Worm (Caenorhabditis elegans) whole organism, late embryonic: ENCODE data around the gene T20D4.3.

Experiments
- K02D7.2 ChIP-seq: sonication (generic microtip); optimal IDR thresholded peaks from 2 replicates; lab custom pipeline; 2017; ENCODE audit warnings: mild to moderate bottlenecking, missing genetic modification characterization, missing compliant biosample characterization
- K09A11.1 ChIP-seq: sonication (generic microtip); optimal IDR thresholded peaks from 2 replicates; lab custom pipeline; 2017; ENCODE audit warnings: antibody characterized with exemption, mild to moderate bottlenecking, missing genetic modification characterization, missing compliant biosample characterization; ENCODE audit not compliant: insufficient read depth
- Y22D7AL.16 ChIP-seq: sonication (generic microtip); optimal IDR thresholded peaks from 2 replicates; lab custom pipeline; 2016; ENCODE audit warnings: missing genetic modification characterization, missing compliant biosample characterization
- ama-1 ChIP-seq: fragments of 150-350 bp; optimal IDR thresholded peaks from 2 replicates; lab custom pipeline; 2014
- ceh-14 ChIP-seq: sonication (generic microtip); optimal IDR thresholded peaks from 2 replicates; lab custom pipeline; 2016; ENCODE audit warnings: missing genotype, missing genetic modification characterization, missing compliant biosample characterization
- ceh-18 ChIP-seq: sonication (generic microtip); optimal IDR thresholded peaks from 2 replicates; lab custom pipeline; 2016; ENCODE audit warnings: missing genetic modification characterization, missing compliant biosample characterization
- ceh-24 ChIP-seq: sonication (generic microtip); optimal IDR thresholded peaks from 2 replicates; lab custom pipeline; 2016; ENCODE audit warnings: mild to moderate bottlenecking, missing genetic modification characterization, missing compliant biosample characterization
- ceh-31 ChIP-seq: sonication (generic microtip); optimal IDR thresholded peaks from 2 replicates; lab custom pipeline; 2016; ENCODE audit warnings: missing genetic modification characterization, missing compliant biosample characterization
- ceh-34 ChIP-seq: sonication (generic microtip); optimal IDR thresholded peaks from 2 replicates; lab custom pipeline; 2016; ENCODE audit warnings: mild to moderate bottlenecking, missing genetic modification characterization, missing compliant biosample characterization
- ceh-45 ChIP-seq: fragments of 200-800 bp; sonication (Bioruptor generic); IDR thresholded peaks from 2 replicates; pipeline ENCODE4 v1.3.6; 2022; ENCODE audit warnings: missing genetic modification reagents, missing genetic modification characterization, missing compliant biosample characterization
- ceh-48 ChIP-seq: sonication (generic microtip); optimal IDR thresholded peaks from 2 replicates; lab custom pipeline; 2016; ENCODE audit warnings: missing genetic modification characterization, inconsistent platforms, missing compliant biosample characterization
- ceh-6 ChIP-seq: fragments of 200-800 bp; sonication (Bioruptor generic); optimal IDR thresholded peaks from 2 replicates; lab custom pipeline; 2018; ENCODE audit warnings: mild to moderate bottlenecking, missing genetic modification characterization, missing compliant biosample characterization
- ceh-9 ChIP-seq: sonication (generic microtip); optimal IDR thresholded peaks from 2 replicates; lab custom pipeline; 2016; ENCODE audit warnings: mild to moderate bottlenecking, missing genetic modification characterization, inconsistent platforms, missing compliant biosample characterization
- che-1 ChIP-seq: sonication (generic microtip); optimal IDR thresholded peaks from 2 replicates; lab custom pipeline; 2016; ENCODE audit warnings: mild to moderate bottlenecking, missing genetic modification characterization, missing compliant biosample characterization
- dve-1 ChIP-seq: sonication (generic microtip); optimal IDR thresholded peaks from 2 replicates; lab custom pipeline; 2017; ENCODE audit warnings: antibody characterized with exemption, mild to moderate bottlenecking, missing genetic modification characterization, missing compliant biosample characterization
- ets-4 ChIP-seq: sonication (generic microtip); optimal IDR thresholded peaks from 2 replicates; lab custom pipeline; 2016; ENCODE audit warnings: missing genetic modification characterization, missing compliant biosample characterization
- fax-1 ChIP-seq: sonication (generic microtip); optimal IDR thresholded peaks from 2 replicates; lab custom pipeline; 2016; ENCODE audit warnings: missing genotype, missing genetic modification characterization, missing compliant biosample characterization
- hlh-13 ChIP-seq: fragments of 200-800 bp; sonication (Bioruptor generic); optimal IDR thresholded peaks from 2 replicates; lab custom pipeline; 2018; ENCODE audit warnings: mild to moderate bottlenecking, missing genetic modification characterization, missing compliant biosample characterization
- hlh-15 ChIP-seq: sonication (generic microtip); optimal IDR thresholded peaks from 2 replicates; lab custom pipeline; 2016; ENCODE audit warnings: missing genetic modification characterization, missing compliant biosample characterization
- hlh-30 ChIP-seq: sonication (generic microtip); optimal IDR thresholded peaks from 2 replicates; lab custom pipeline; 2017; ENCODE audit warnings: antibody characterized with exemption, missing genetic modification characterization, missing compliant biosample characterization; ENCODE audit not compliant: insufficient read depth
- lim-6 ChIP-seq: sonication (generic microtip); optimal IDR thresholded peaks from 2 replicates; lab custom pipeline; 2016; ENCODE audit warnings: missing genetic modification characterization, missing compliant biosample characterization
- nfya-1 ChIP-seq: sonication (generic microtip); optimal IDR thresholded peaks from 2 replicates; lab custom pipeline; 2017; ENCODE audit warnings: missing genetic modification characterization, mild to moderate bottlenecking, missing compliant biosample characterization, antibody characterized with exemption, moderate library complexity
- nhr-11 ChIP-seq: fragments of 150-350 bp; optimal IDR thresholded peaks from 2 replicates; lab custom pipeline; 2014; ENCODE audit warnings: missing biosample characterization, missing genetic modification characterization
- npax-4 ChIP-seq: sonication (generic microtip); optimal IDR thresholded peaks from 2 replicates; lab custom pipeline; 2016; ENCODE audit warnings: missing genetic modification characterization, missing compliant biosample characterization
- odd-2 ChIP-seq: sonication (generic microtip); optimal IDR thresholded peaks from 2 replicates; lab custom pipeline; 2017; ENCODE audit warnings: antibody characterized with exemption, mild to moderate bottlenecking, missing genetic modification characterization, missing compliant biosample characterization
- pat-9 ChIP-seq: fragments of 200-800 bp; sonication (Bioruptor generic); optimal IDR thresholded peaks from 2 replicates; lab custom pipeline; 2018; ENCODE audit warnings: mild to moderate bottlenecking, missing genetic modification characterization, moderate library complexity, missing compliant biosample characterization
- rnt-1 ChIP-seq: sonication (generic microtip); optimal IDR thresholded peaks from 2 replicates; lab custom pipeline; 2016; ENCODE audit warnings: missing genetic modification characterization, missing compliant biosample characterization
- sox-4 ChIP-seq: sonication (generic microtip); optimal IDR thresholded peaks from 2 replicates; lab custom pipeline; 2017; ENCODE audit warnings: mild to moderate bottlenecking, missing genetic modification characterization, inconsistent platforms, missing compliant biosample characterization
- tbx-2 ChIP-seq: sonication (generic microtip); optimal IDR thresholded peaks from 2 replicates; lab custom pipeline; 2016; ENCODE audit warnings: missing genetic modification characterization, missing compliant biosample characterization
- ttx-3 ChIP-seq: sonication (generic microtip); optimal IDR thresholded peaks from 2 replicates; lab custom pipeline; 2016; ENCODE audit warnings: missing genetic modification reagents, missing genetic modification characterization, missing compliant biosample characterization
- unc-3 ChIP-seq, 2 experiments: fragments of 200-800 bp in 1 of 2; sonication (Bioruptor generic) in 1 of 2; sonication (generic microtip) in 1 of 2; conservative IDR thresholded peaks in 1 of 2; optimal IDR thresholded peaks in 1 of 2; 2 replicates each; pipeline versions ENCODE4 v1.3.6 to Lab custom; 2016 to 2022; ENCODE audit warnings: missing compliant biosample characterization in 2 of 2, missing genetic modification characterization in 2 of 2, missing genetic modification reagents in 1 of 2
- unc-55 ChIP-seq: sonication (generic microtip); optimal IDR thresholded peaks from 2 replicates; lab custom pipeline; 2017; ENCODE audit warnings: missing biosample characterization, missing genetic modification reagents, missing genetic modification characterization
- unc-86 ChIP-seq: sonication (generic microtip); optimal IDR thresholded peaks from 2 replicates; lab custom pipeline; 2016; ENCODE audit warnings: missing genetic modification characterization, missing compliant biosample characterization
- zip-5 ChIP-seq: sonication (generic microtip); optimal IDR thresholded peaks from 2 replicates; lab custom pipeline; 2016; ENCODE audit warnings: missing genetic modification characterization, missing compliant biosample characterization

The T20D4.3 gene

ce11 chrV:3417928-3418327 lies at the start of gene T20D4.3:
T20D4.3 (plus strand) TSS chrV:3418228.
- TF ChIP-seq Y22D7AL.16 (tag; lab: Kevin White, UChicago) (no peak), ttx-3 (tag; lab: Kevin White, UChicago) (no peak), ets-4 (tag; lab: Kevin White, UChicago) (no peak), pat-9 (tag; lab: Kevin White, UChicago) (no peak), unc-55 (GFP tag; lab: Kevin White, UChicago) (no peak), ceh-14 (no peak), ceh-24 (tag; lab: Kevin White, UChicago) (no peak), ama-1 (lab: Kevin White, UChicago) (no peak), nhr-11 (no peak), odd-2 (no peak), nfya-1 (tag; lab: Kevin White, UChicago) (no peak), ceh-31 (tag; lab: Kevin White, UChicago) (no peak), sox-4 (no peak), K02D7.2 (tag; lab: Kevin White, UChicago) (no peak), npax-4 (no peak), rnt-1 (tag; lab: Kevin White, UChicago) (no peak), ceh-34 (no peak), lim-6 (tag; lab: Kevin White, UChicago) (no peak)

- TF ChIP-seq K09A11.1 (no peak), ets-4 (tag; lab: Kevin White, UChicago) (no peak), ceh-6 (GFP tag; lab: Kevin White, UChicago) (no peak), odd-2 (no peak), hlh-15 (tag; lab: Kevin White, UChicago) (no peak), tbx-2 (tag; lab: Kevin White, UChicago) (no peak)
Observed at ce11 chrV:3372673-3373072, 45.4 kb upstream of the T20D4.3 start, which contains the start of gene srx-121. srx-121 (minus strand) TSS chrV:3372773.

- no peak for TF ChIP-seq unc-3 (GFP tag; conservative IDR thresholded peaks at IDR 0.05; lab: Robert Waterston, UW)
- TF ChIP-seq unc-3 (tag; optimal IDR thresholded peaks at IDR 0.05; lab: Kevin White, UChicago), result no peak
Observed at ce11 chrV:3376973-3377372, 41.1 kb upstream of the T20D4.3 start, which contains the start of gene srbc-2. srbc-2 (minus strand) TSS chrV:3377073.

- TF ChIP-seq dve-1 (tag; lab: Kevin White, UChicago) (no peak), unc-3 (GFP tag; conservative IDR thresholded peaks at IDR 0.05; lab: Robert Waterston, UW) (no peak), unc-3 (tag; optimal IDR thresholded peaks at IDR 0.05; lab: Kevin White, UChicago) (no peak), ceh-45 (GFP tag; lab: Robert Waterston, UW) (no peak), ceh-48 (no peak), hlh-13 (no peak), che-1 (tag; lab: Kevin White, UChicago) (no peak)
Observed at ce11 chrV:3388299-3388698, 29.7 kb upstream of the T20D4.3 start.

- TF ChIP-seq ets-4 (tag; lab: Kevin White, UChicago) (no peak), unc-86 (no peak), hlh-30 (no peak), che-1 (tag; lab: Kevin White, UChicago) (no peak)
Observed at ce11 chrV:3391005-3391404, 27.0 kb upstream of the T20D4.3 start.

ce11 chrV:3394065-3394464 lies 24.0 kb upstream of the T20D4.3 start:
- TF ChIP-seq ceh-18 (tag; lab: Kevin White, UChicago), result no peak
- no peak for TF ChIP-seq ceh-9
- TF ChIP-seq ceh-6 (GFP tag; lab: Kevin White, UChicago), result no peak
- no peak for TF ChIP-seq fax-1 (tag; lab: Kevin White, UChicago)
- no peak for TF ChIP-seq nfya-1 (tag; lab: Kevin White, UChicago)
- TF ChIP-seq zip-5, result no peak
- TF ChIP-seq, all 69 proteins: peak for 0
